Fruit fly (Drosophila melanogaster): ENCODE measurements around the gene Ttc1.

- TF ChIP-seq CG34406 (GFP tag; optimal IDR thresholded peaks at IDR 0.05) = no peak
- no peak for TF ChIP-seq acj6 (GFP tag; optimal IDR thresholded peaks at IDR 0.05)
- no peak for TF ChIP-seq CG6276 (GFP tag; optimal IDR thresholded peaks at IDR 0.05)
- no peak for TF ChIP-seq Ets96B (tag; optimal IDR thresholded peaks at IDR 0.05)
- no peak for TF ChIP-seq cyc (GFP tag; optimal IDR thresholded peaks at IDR 0.05)
- TF ChIP-seq lz (GFP tag; optimal IDR thresholded peaks at IDR 0.05) = no peak
- no peak for TF ChIP-seq CG8632 (GFP tag; optimal IDR thresholded peaks at IDR 0.05)
Observed at dm6 chr3R:16416508-16416907, 26.3 kb downstream of the Ttc1 start.
